Worm (Caenorhabditis elegans) whole organism, L4/young adult: Measurements from ENCODE around the gene egl-2.

Experiments used
- W03F9.2 ChIP-seq: fragments of 150-350 bp; optimal IDR thresholded peaks from 2 replicates; lab custom pipeline; 2014; ENCODE audit warnings: missing biosample characterization, missing genetic modification characterization
- dao-5 ChIP-seq: sonication (generic microtip); optimal IDR thresholded peaks from 2 replicates; lab custom pipeline; 2016; ENCODE audit warnings: missing genotype, missing genetic modification characterization, moderate library complexity, missing compliant biosample characterization
- him-1 ChIP-seq: sonication (generic microtip); optimal IDR thresholded peaks from 2 replicates; lab custom pipeline; 2016; ENCODE audit warnings: missing genotype, missing genetic modification reagents, missing genetic modification characterization, missing compliant biosample characterization

ce11 chrV:1313274-1313673 is 14.1 kb upstream of the egl-2 start:
- TF ChIP-seq W03F9.2 (no peak), him-1 (tag; lab: Kevin White, UChicago) (no peak), dao-5 (no peak)
